Fruit fly (Drosophila melanogaster) whole organism, pupa: ENCODE measurements around the gene CG15253.

Experiments
- CG14655 ChIP-seq: fragments of 200-800 bp; sonication (Bioruptor generic); optimal IDR thresholded peaks from 3 replicates; lab custom pipeline; 2017; ENCODE audit warnings: mild to moderate bottlenecking, missing biosample characterization, missing genetic modification reagents, missing genetic modification characterization
- CG4496 ChIP-seq: fragments of 200-800 bp; sonication (Bioruptor generic); IDR thresholded peaks from 3 replicates; pipeline ENCODE4 v1.3.6; 2022; ENCODE audit warnings: missing biosample characterization, missing genetic modification characterization
- CG8159 ChIP-seq: fragments of 200-800 bp; sonication (Bioruptor generic); optimal IDR thresholded peaks from 3 replicates; lab custom pipeline; 2018; ENCODE audit warnings: missing biosample characterization, mild to moderate bottlenecking, missing genetic modification characterization, moderate library complexity
- CG8301 ChIP-seq: fragments of 200-800 bp; sonication (Bioruptor generic); optimal IDR thresholded peaks from 2 replicates; lab custom pipeline; 2018; ENCODE audit warnings: missing biosample characterization, mild to moderate bottlenecking, missing genetic modification characterization
- CG9948 ChIP-seq: fragments of 200-800 bp; sonication (Bioruptor generic); optimal IDR thresholded peaks from 2 replicates; lab custom pipeline; 2018; ENCODE audit warnings: missing biosample characterization, mild to moderate bottlenecking, missing genetic modification characterization, moderate library complexity
- D1 ChIP-seq: fragments of 200-800 bp; sonication (Bioruptor generic); optimal IDR thresholded peaks from 2 replicates; lab custom pipeline; 2018; ENCODE audit warnings: missing biosample characterization, mild to moderate bottlenecking, missing genetic modification characterization, moderate library complexity
- rn ChIP-seq: fragments of 200-800 bp; sonication (Bioruptor generic); IDR thresholded peaks from 2 replicates; pipeline ENCODE4 v1.3.6; 2022; ENCODE audit warnings: missing biosample characterization, missing genetic modification characterization

- TF ChIP-seq CG14655 (GFP tag; lab: Kevin White, UChicago) (no peak), D1 (tag; lab: Kevin White, UChicago) (no peak), CG9948 (no peak), CG4496 (GFP tag; lab: Robert Waterston, UW) (no peak), rn (GFP tag; lab: Robert Waterston, UW) (no peak), CG8159 (tag; lab: Kevin White, UChicago) (no peak), CG8301 (tag; lab: Kevin White, UChicago) (no peak)
Observed at dm6 chr2L:15629596-15630168, 13.5 kb upstream of the CG15253 start, which contains the start of gene CG18480.
